Fruit fly (Drosophila melanogaster): ENCODE measurements around the gene Rac1.

Rac1 gene

DNA sequence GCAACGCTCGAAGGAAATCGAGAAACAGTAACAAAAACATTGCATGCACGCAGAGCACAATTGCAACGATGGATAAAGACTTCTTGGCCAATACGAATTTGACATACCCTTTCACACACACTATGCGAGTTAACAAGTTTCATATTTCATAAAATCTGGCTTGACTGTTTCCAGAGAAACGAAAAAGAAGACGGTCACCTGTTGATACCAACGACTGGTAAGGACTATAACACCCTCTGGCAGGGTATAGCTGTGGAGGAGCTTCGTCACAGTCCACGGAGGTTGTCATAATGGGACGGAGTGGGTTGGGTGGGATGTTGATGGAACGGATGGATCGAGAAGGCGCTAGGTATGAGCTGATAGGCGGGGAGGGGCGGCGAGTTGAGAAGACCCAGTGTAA lies 45.8 kb upstream of the Rac1 start:
- TF ChIP-seq sna (GFP tag; IDR thresholded peaks at IDR 0.05; ENCODE audit: partially characterized antibody) (no peak), run (tag; optimal IDR thresholded peaks at IDR 0.05) (no peak), CG4424 (GFP tag; optimal IDR thresholded peaks at IDR 0.05) (no peak), gem (tag; optimal IDR thresholded peaks at IDR 0.05) (no peak), Xrp1 (GFP tag; IDR thresholded peaks at IDR 0.05) (no peak), CG13123 (GFP tag; optimal IDR thresholded peaks at IDR 0.05) (no peak), CG10565 (GFP tag; optimal IDR thresholded peaks at IDR 0.05) (no peak), CG10543 (GFP tag; optimal IDR thresholded peaks at IDR 0.05) (no peak), emc (GFP tag; optimal IDR thresholded peaks at IDR 0.05) (no peak), CG1603 (tag; optimal IDR thresholded peaks at IDR 0.05) (peak; percentile 23), slbo (GFP tag; IDR thresholded peaks at IDR 0.05) (no peak), Nf-YB (GFP tag; optimal IDR thresholded peaks at IDR 0.05) (no peak), CG4404 (GFP tag; IDR thresholded peaks at IDR 0.05) (no peak), Scr (GFP tag; IDR thresholded peaks at IDR 0.05; ENCODE audit: partially characterized antibody) (no peak), nom (GFP tag; optimal IDR thresholded peaks at IDR 0.05) (peak; percentile 1), CG17385 (GFP tag; optimal IDR thresholded peaks at IDR 0.05) (no peak), tna (GFP tag; IDR thresholded peaks at IDR 0.05; ENCODE audit: partially characterized antibody) (no peak), Fer1 (GFP tag; optimal IDR thresholded peaks at IDR 0.05) (no peak), CG6689 (GFP tag; IDR thresholded peaks at IDR 0.05) (0 out of 2 replicates have a peak, but pooled peaks have one; percentile 18), sc (optimal IDR thresholded peaks at IDR 0.05) (no peak), sc (GFP tag; optimal IDR thresholded peaks at IDR 0.05) (no peak), CG12744 (GFP tag; optimal IDR thresholded peaks at IDR 0.05) (no peak), Med (GFP tag) (peak; percentile 77), otp (GFP tag; IDR thresholded peaks at IDR 0.05) (no peak), Atf6 (GFP tag; IDR thresholded peaks at IDR 0.05) (no peak), az2 (GFP tag; optimal IDR thresholded peaks at IDR 0.05) (no peak), CG7357 (GFP tag; IDR thresholded peaks at IDR 0.05) (no peak), oc (tag; optimal IDR thresholded peaks at IDR 0.05) (no peak), CG8388 (GFP tag; optimal IDR thresholded peaks at IDR 0.05) (no peak), CG17568 (GFP tag; optimal IDR thresholded peaks at IDR 0.05) (no peak), phol (tag; optimal IDR thresholded peaks at IDR 0.05) (no peak), Mad (GFP tag; optimal IDR thresholded peaks at IDR 0.05) (no peak), Hsf (GFP tag; optimal IDR thresholded peaks at IDR 0.05) (no peak), Rfx (GFP tag; IDR thresholded peaks at IDR 0.05) (no peak), croc (GFP tag; conservative IDR thresholded peaks at IDR 0.05) (no peak), E2f2 (GFP tag; IDR thresholded peaks at IDR 0.05) (no peak), lab (GFP tag; optimal IDR thresholded peaks at IDR 0.05) (no peak), NC2β (GFP tag; optimal IDR thresholded peaks at IDR 0.05) (no peak), CG8359 (GFP tag; optimal IDR thresholded peaks at IDR 0.05; ENCODE audit: borderline replicate concordance) (no peak), fd102C (GFP tag; optimal IDR thresholded peaks at IDR 0.05) (no peak), CG5245 (GFP tag; optimal IDR thresholded peaks at IDR 0.05) (no peak), Fer3 (tag; optimal IDR thresholded peaks at IDR 0.05) (no peak), Ssrp (tag; optimal IDR thresholded peaks at IDR 0.05) (no peak), Dbx (GFP tag; IDR thresholded peaks at IDR 0.05) (no peak), scrt (GFP tag; optimal IDR thresholded peaks at IDR 0.05) (no peak), CG3838 (GFP tag; optimal IDR thresholded peaks at IDR 0.05) (no peak), Antp (GFP tag; optimal IDR thresholded peaks at IDR 0.05) (peak; percentile 9), NC2α (GFP tag; optimal IDR thresholded peaks at IDR 0.05) (no peak), D19A (tag; optimal IDR thresholded peaks at IDR 0.05) (peak; percentile 82), pan (optimal IDR thresholded peaks at IDR 0.05) (no peak), pan (GFP tag; optimal IDR thresholded peaks at IDR 0.05 in 1 of 2, IDR thresholded peaks at IDR 0.05 in 1 of 2) (no peak), br (optimal IDR thresholded peaks at IDR 0.05) (no peak), Poxn (GFP tag; IDR thresholded peaks at IDR 0.05) (no peak)

Data from whole organism, embryonic.